Worm (Caenorhabditis elegans) whole organism, L4 larva: ENCODE data around the gene Y62H9A.10.

Experiments used
- fkh-10 ChIP-seq: fragments of 150-350 bp; optimal IDR thresholded peaks from 2 replicates; lab custom pipeline; 2014; ENCODE audit warnings: missing biosample characterization, missing genetic modification reagents, missing genetic modification characterization
- mdt-29 ChIP-seq: fragments of 200-800 bp; sonication (Bioruptor generic); IDR thresholded peaks from 2 replicates; pipeline ENCODE4 v1.3.6; 2022; ENCODE audit warnings: missing genetic modification reagents, missing genetic modification characterization, missing compliant biosample characterization
- nhr-237 ChIP-seq: sonication (generic microtip); optimal IDR thresholded peaks from 2 replicates; lab custom pipeline; 2017; ENCODE audit warnings: missing biosample characterization, missing genetic modification characterization

DNA sequence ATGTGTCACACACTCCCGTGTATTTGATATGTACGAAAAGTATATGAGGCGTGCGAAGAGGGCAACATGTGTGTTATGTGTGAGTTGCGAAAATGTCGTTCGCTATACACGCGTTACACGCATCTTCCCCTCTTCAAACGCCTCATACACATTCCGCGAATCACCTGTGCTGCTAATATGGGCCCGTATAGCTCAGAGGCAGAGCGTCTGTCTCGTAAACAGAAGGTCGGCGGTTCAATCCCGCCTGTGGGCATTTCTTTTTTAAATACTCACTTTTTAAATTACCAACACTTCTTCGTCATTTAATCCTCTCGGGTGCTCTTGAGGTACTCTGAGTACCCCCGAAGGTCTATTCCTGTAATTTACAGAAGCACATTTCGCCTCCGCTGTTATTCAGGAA is 31.0 kb upstream of the Y62H9A.10 start:
- TF ChIP-seq fkh-10 (GFP tag; lab: Kevin White, UChicago), result no peak
- TF ChIP-seq nhr-237 (tag; lab: Kevin White, UChicago), result no peak
- TF ChIP-seq mdt-29 (GFP tag; lab: Robert Waterston, UW), result no peak
